Fruit fly (Drosophila melanogaster): Measurements from ENCODE around the gene Pop1.

Gene Pop1

DNA sequence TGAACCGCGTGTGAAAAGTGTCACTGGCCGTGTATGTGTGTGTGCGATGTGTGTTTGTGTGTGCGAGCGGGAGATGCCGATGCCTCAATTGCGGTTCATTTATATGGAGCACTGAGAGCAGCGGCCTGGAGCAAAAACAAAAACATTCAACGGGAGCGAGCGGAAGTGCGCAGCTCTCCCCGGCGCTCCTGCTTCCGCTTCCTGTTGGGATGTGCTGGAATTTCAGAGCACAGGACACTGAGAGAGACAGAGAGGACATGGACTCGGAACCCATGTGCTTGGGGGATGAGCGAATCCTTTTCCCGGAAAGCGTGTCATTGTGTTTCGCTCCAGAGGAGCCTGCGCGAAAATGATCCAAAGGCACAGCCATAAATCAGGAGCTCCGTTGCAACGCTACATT lies 41.8 kb downstream of the Pop1 start (continued):
- TF ChIP-seq CG13296 (GFP tag; optimal IDR thresholded peaks at IDR 0.05): peak; percentile 74
- no peak for TF ChIP-seq CG8089 (GFP tag; optimal IDR thresholded peaks at IDR 0.05)
- peak; percentile 61; the same call in 1 of the 2 replicates for TF ChIP-seq seq (GFP tag; IDR thresholded peaks at IDR 0.05)
- TF ChIP-seq Xbp1 (GFP tag; optimal IDR thresholded peaks at IDR 0.05): no peak
- no peak for TF ChIP-seq CG9817 (tag; optimal IDR thresholded peaks at IDR 0.05)
- TF ChIP-seq Awh (GFP tag; IDR thresholded peaks at IDR 0.05): no peak
- TF ChIP-seq Nf-YC (tag; optimal IDR thresholded peaks at IDR 0.05): peak; percentile 20
- TF ChIP-seq CG14860 (GFP tag; IDR thresholded peaks at IDR 0.05; ENCODE audit: partially characterized antibody): no peak
- TF ChIP-seq CG13894 (tag; optimal IDR thresholded peaks at IDR 0.05): peak; percentile 42
- TF ChIP-seq CG5180 (GFP tag; optimal IDR thresholded peaks at IDR 0.05): peak; percentile 26
- peak; percentile 57 for TF ChIP-seq ATbp (GFP tag; optimal IDR thresholded peaks at IDR 0.05)
- TF ChIP-seq danr (GFP tag; IDR thresholded peaks at IDR 0.05): no peak
- peak; percentile 51 for TF ChIP-seq HHEX (GFP tag; optimal IDR thresholded peaks at IDR 0.05)
- peak; percentile 67 for TF ChIP-seq CG10543 (GFP tag; optimal IDR thresholded peaks at IDR 0.05)
- TF ChIP-seq Ptx1 (GFP tag; IDR thresholded peaks at IDR 0.05): no peak
- no peak for TF ChIP-seq Stat92E (GFP tag; optimal IDR thresholded peaks at IDR 0.05)
- TF ChIP-seq CG31365 (tag; optimal IDR thresholded peaks at IDR 0.05): peak; percentile 50
- TF ChIP-seq pfk (GFP tag; optimal IDR thresholded peaks at IDR 0.05): peak; percentile 68
- TF ChIP-seq lab (GFP tag; optimal IDR thresholded peaks at IDR 0.05): peak; percentile 83
- peak; percentile 42 for TF ChIP-seq ewg (GFP tag; optimal IDR thresholded peaks at IDR 0.05)
- TF ChIP-seq CG9727 (GFP tag; optimal IDR thresholded peaks at IDR 0.05): peak; percentile 21
- TF ChIP-seq otp (GFP tag; IDR thresholded peaks at IDR 0.05): 0 out of 3 replicates have a peak, but pooled peaks have one; percentile 27
- no peak for TF ChIP-seq oc (tag; optimal IDR thresholded peaks at IDR 0.05)
- no peak for TF ChIP-seq prd (optimal IDR thresholded peaks at IDR 0.05)
- TF ChIP-seq prd (GFP tag; IDR thresholded peaks at IDR 0.05): no peak
- TF ChIP-seq Trl (optimal IDR thresholded peaks at IDR 0.05): peak in 1 of 2 experiments; percentile 61
- no peak for TF ChIP-seq Trl (GFP tag; optimal IDR thresholded peaks at IDR 0.05)
- peak; percentile 70 for TF ChIP-seq Hand (GFP tag; optimal IDR thresholded peaks at IDR 0.05)
- peak; percentile 56; the same call in 1 of the 2 replicates for TF ChIP-seq chm (GFP tag; IDR thresholded peaks at IDR 0.05)
- TF ChIP-seq cg (GFP tag; optimal IDR thresholded peaks at IDR 0.05): peak; percentile 21
- peak; percentile 73 for TF ChIP-seq Ets97D (GFP tag; optimal IDR thresholded peaks at IDR 0.05)
- TF ChIP-seq CG8765 (GFP tag; IDR thresholded peaks at IDR 0.05): no peak
- no peak for TF ChIP-seq C15 (GFP tag; IDR thresholded peaks at IDR 0.05)
- no peak for TF ChIP-seq Dbx (GFP tag; IDR thresholded peaks at IDR 0.05)
- no peak for TF ChIP-seq eve (GFP tag; optimal IDR thresholded peaks at IDR 0.05)
- TF ChIP-seq BtbVII (GFP tag; optimal IDR thresholded peaks at IDR 0.05): peak; percentile 67
- TF ChIP-seq CG17385 (GFP tag; optimal IDR thresholded peaks at IDR 0.05): peak; percentile 41
- TF ChIP-seq Ets65A (GFP tag): peak; percentile 70
- TF ChIP-seq Fer3 (tag; optimal IDR thresholded peaks at IDR 0.05): peak; percentile 10
- no peak for TF ChIP-seq crp (GFP tag; optimal IDR thresholded peaks at IDR 0.05)
- TF ChIP-seq Oli (tag; optimal IDR thresholded peaks at IDR 0.05): no peak
- TF ChIP-seq wdn (GFP tag; IDR thresholded peaks at IDR 0.05): no peak
- peak; percentile 56 for TF ChIP-seq CG6854 (GFP tag; optimal IDR thresholded peaks at IDR 0.05)
- peak; percentile 62 for TF ChIP-seq CG15514 (GFP tag; optimal IDR thresholded peaks at IDR 0.05)
- peak; percentile 35; the same call in 1 of the 2 replicates for TF ChIP-seq CG32532 (GFP tag; IDR thresholded peaks at IDR 0.05)
- TF ChIP-seq D (optimal IDR thresholded peaks at IDR 0.05): no peak
- TF ChIP-seq D (GFP tag; optimal IDR thresholded peaks at IDR 0.05): no peak
- TF ChIP-seq CG17802 (tag; optimal IDR thresholded peaks at IDR 0.05): no peak
- TF ChIP-seq CG8290 (GFP tag; optimal IDR thresholded peaks at IDR 0.05): no peak
- TF ChIP-seq CG8290 (tag; optimal IDR thresholded peaks at IDR 0.05): peak in 1 of 2 experiments; percentile 53
- peak; percentile 69 for TF ChIP-seq Hmr (GFP tag; optimal IDR thresholded peaks at IDR 0.05)
